Worm (Caenorhabditis elegans): ENCODE results near the gene T02B11.6.
"Not testable (repeated sequence)": the region's sequence is repeated elsewhere in the genome, so short reads cannot be mapped to it uniquely, and the experiment has no call there.

Gene T02B11.6

ce11 chrV:842611-843010 lies 46.5 kb downstream of the T02B11.6 start:
- TF ChIP-seq mab-5 (tag; optimal IDR thresholded peaks at IDR 0.05) (no peak), mep-1 (tag; optimal IDR thresholded peaks at IDR 0.05) (no peak), hlh-1 (tag; optimal IDR thresholded peaks at IDR 0.05) (no peak), elt-1 (tag; optimal IDR thresholded peaks at IDR 0.05; ENCODE audit: borderline replicate concordance, insufficient read depth) (no peak), sptf-1 (tag; optimal IDR thresholded peaks at IDR 0.05) (no peak), drap-1 (GFP tag; optimal IDR thresholded peaks at IDR 0.05) (no peak), bed-3 (GFP tag; optimal IDR thresholded peaks at IDR 0.05) (no peak), lsy-2 (tag; optimal IDR thresholded peaks at IDR 0.05) (no peak), nhr-237 (tag; optimal IDR thresholded peaks at IDR 0.05) (no peak), unc-39 (tag; optimal IDR thresholded peaks at IDR 0.05) (no peak), elt-3 (tag; optimal IDR thresholded peaks at IDR 0.05) (no peak), snpc-4 (tag; optimal IDR thresholded peaks at IDR 0.05) (no peak), nhr-76 (tag; optimal IDR thresholded peaks at IDR 0.05) (no peak), ceh-43 (GFP tag; optimal IDR thresholded peaks at IDR 0.05) (no peak), cnd-1 (tag; optimal IDR thresholded peaks at IDR 0.05) (no peak), zip-8 (tag; optimal IDR thresholded peaks at IDR 0.05) (no peak), lin-13 (tag; optimal IDR thresholded peaks at IDR 0.05) (no peak), M03D4.4 (tag; optimal IDR thresholded peaks at IDR 0.05) (no peak), pha-4 (tag; optimal IDR thresholded peaks at IDR 0.05) (no peak), unc-62 (GFP tag; optimal IDR thresholded peaks at IDR 0.05) (no peak)

DNA sequence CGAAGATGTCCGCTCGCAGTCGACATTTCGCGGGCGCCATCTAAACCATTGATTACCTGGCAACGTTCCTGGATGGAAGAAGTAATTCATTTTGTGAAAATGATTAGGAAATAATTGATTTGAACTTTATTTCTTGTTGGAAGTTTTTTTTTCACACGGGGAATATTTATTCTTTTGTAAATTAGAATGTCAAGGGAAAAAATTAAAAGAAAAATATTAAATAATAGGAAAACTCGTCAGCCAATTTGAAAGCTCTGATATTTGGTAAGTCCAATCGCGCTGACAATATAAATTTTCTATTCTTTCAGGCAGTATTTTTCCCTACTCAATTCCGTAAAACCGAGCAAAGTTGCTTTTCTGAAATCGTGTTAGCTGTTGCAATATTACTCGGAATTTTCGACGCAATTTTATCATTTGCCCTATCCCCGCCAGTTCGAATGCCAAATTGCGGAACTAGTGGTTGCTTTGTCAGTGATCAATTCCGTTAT lies 50.1 kb downstream of the T02B11.6 start, which contains the start of the genes K09C6.7 and K09C6.10:
K09C6.7 (minus strand) TSS at position 101 of the 488 bp plus-strand sequence.
K09C6.10 (plus strand) TSS at position 438 of the 488 bp plus-strand sequence.
- not testable (repeated sequence) for TF ChIP-seq nhr-2, mls-2, zip-8 (tag; optimal IDR thresholded peaks at IDR 0.05)

All from whole organism, mixed stage, embryonic.